Fruit fly (Drosophila melanogaster) whole organism, embryonic: ENCODE results near the gene CG6749.

Experiments used
- Adf1 ChIP-seq: fragments of 200-800 bp; sonication (Bioruptor generic); IDR thresholded peaks from 2 replicates; pipeline ENCODE4 v1.3.6; 2022; ENCODE audit warnings: missing biosample characterization, missing genetic modification characterization
- Atf3 ChIP-seq: fragments of 200-800 bp; sonication (Bioruptor generic); optimal IDR thresholded peaks from 3 replicates; lab custom pipeline; 2016; ENCODE audit warnings: missing biosample characterization, missing genetic modification characterization
- CG10462 ChIP-seq: fragments of 200-800 bp; sonication (Bioruptor generic); optimal IDR thresholded peaks from 2 replicates; lab custom pipeline; 2016; ENCODE audit warnings: missing biosample characterization, missing genetic modification characterization
- CG10543 ChIP-seq: fragments of 200-800 bp; sonication (Bioruptor generic); optimal IDR thresholded peaks from 3 replicates; lab custom pipeline; 2017; ENCODE audit warnings: missing biosample characterization, mild to moderate bottlenecking, missing genetic modification characterization, moderate library complexity
- CG13287 ChIP-seq: fragments of 200-800 bp; sonication (Bioruptor generic); IDR thresholded peaks from 2 replicates; pipeline ENCODE4 v1.3.6; 2022; ENCODE audit warnings: missing biosample characterization, missing genetic modification characterization; ENCODE audit not compliant: partially characterized antibody
- CG13424 ChIP-seq: fragments of 200-800 bp; sonication (Bioruptor generic); optimal IDR thresholded peaks from 2 replicates; lab custom pipeline; 2019; ENCODE audit warnings: missing biosample characterization, mild to moderate bottlenecking, missing genetic modification characterization, moderate library complexity
- CG15601 ChIP-seq: fragments of 200-800 bp; sonication (Bioruptor generic); optimal IDR thresholded peaks from 3 replicates; lab custom pipeline; 2019; ENCODE audit warnings: missing biosample characterization, mild to moderate bottlenecking, missing genetic modification characterization, moderate library complexity
- CG17186 ChIP-seq: fragments of 200-800 bp; sonication (Bioruptor generic); optimal IDR thresholded peaks from 3 replicates; lab custom pipeline; 2017; ENCODE audit warnings: missing biosample characterization, missing genetic modification reagents, missing genetic modification characterization
- CG17385 ChIP-seq: fragments of 200-800 bp; sonication (Bioruptor generic); optimal IDR thresholded peaks from 3 replicates; lab custom pipeline; 2018; ENCODE audit warnings: missing biosample characterization, mild to moderate bottlenecking, missing genetic modification characterization
- CG1832 ChIP-seq: fragments of 200-800 bp; sonication (Bioruptor generic); optimal IDR thresholded peaks from 2 replicates; lab custom pipeline; 2017; ENCODE audit warnings: missing biosample characterization, mild to moderate bottlenecking, missing genetic modification characterization, inconsistent platforms
- CG31388 ChIP-seq: fragments of 200-800 bp; sonication (Bioruptor generic); optimal IDR thresholded peaks from 2 replicates; lab custom pipeline; 2016; ENCODE audit warnings: missing biosample characterization, missing genetic modification characterization
- CG31441 ChIP-seq: fragments of 200-800 bp; sonication (Bioruptor generic); IDR thresholded peaks from 2 replicates; pipeline ENCODE4 v1.3.6; 2022; ENCODE audit warnings: missing biosample characterization, missing genetic modification characterization
- CG3847 ChIP-seq: fragments of 200-800 bp; sonication (Bioruptor generic); IDR thresholded peaks from 2 replicates; pipeline ENCODE4 v1.3.6; 2022; ENCODE audit warnings: missing biosample characterization, missing genetic modification characterization
- CG4404 ChIP-seq: fragments of 200-800 bp; sonication (Bioruptor generic); IDR thresholded peaks from 2 replicates; pipeline ENCODE4 v1.3.6; 2022; ENCODE audit warnings: missing biosample characterization, missing genetic modification characterization
- CG4424 ChIP-seq: fragments of 200-800 bp; sonication (Bioruptor generic); optimal IDR thresholded peaks from 3 replicates; lab custom pipeline; 2016; ENCODE audit warnings: missing biosample characterization, missing genetic modification characterization
- CG4617 ChIP-seq: fragments of 200-800 bp; sonication (Bioruptor generic); optimal IDR thresholded peaks from 3 replicates; lab custom pipeline; 2016; ENCODE audit warnings: missing biosample characterization, missing genetic modification characterization, borderline replicate concordance
- CG6683 ChIP-seq: fragments of 200-800 bp; sonication (Bioruptor generic); optimal IDR thresholded peaks from 2 replicates; lab custom pipeline; 2017; ENCODE audit warnings: missing biosample characterization, mild to moderate bottlenecking, missing genetic modification characterization, missing genetic modification reagents
- CG9876 ChIP-seq: fragments of 200-800 bp; sonication (Bioruptor generic); optimal IDR thresholded peaks from 2 replicates; lab custom pipeline; 2016; ENCODE audit warnings: missing biosample characterization, missing genetic modification characterization
- CG9932 ChIP-seq: fragments of 200-800 bp; sonication (Bioruptor generic); IDR thresholded peaks from 2 replicates; pipeline ENCODE4 v1.3.6; 2022; ENCODE audit warnings: missing biosample characterization, missing genetic modification characterization
- Chrac-16 ChIP-seq: fragments of 200-800 bp; sonication (Bioruptor generic); optimal IDR thresholded peaks from 3 replicates; lab custom pipeline; 2016; ENCODE audit warnings: missing biosample characterization, missing genetic modification characterization
- CrebB ChIP-seq: fragments of 200-800 bp; sonication (Bioruptor generic); optimal IDR thresholded peaks from 3 replicates; lab custom pipeline; 2018; ENCODE audit warnings: missing biosample characterization, mild to moderate bottlenecking, missing genetic modification characterization
- Ets97D ChIP-seq: fragments of 200-800 bp; sonication (Bioruptor generic); optimal IDR thresholded peaks from 3 replicates; lab custom pipeline; 2016; ENCODE audit warnings: missing biosample characterization, missing genetic modification characterization
- Lhr ChIP-seq: fragments of 200-800 bp; sonication (Bioruptor generic); optimal IDR thresholded peaks from 3 replicates; lab custom pipeline; 2017; ENCODE audit warnings: mild to moderate bottlenecking, missing biosample characterization, missing genetic modification reagents, missing genetic modification characterization
- Nf-YA ChIP-seq: fragments of 200-800 bp; sonication (Bioruptor generic); IDR thresholded peaks from 2 replicates; pipeline ENCODE4 v1.3.6; 2022; ENCODE audit warnings: missing biosample characterization, missing genetic modification characterization
- Sin3A ChIP-seq: fragments of >200 bp; optimal IDR thresholded peaks from 2 replicates; lab custom pipeline; 2018
- Spps ChIP-seq: fragments of 200-800 bp; sonication (Bioruptor generic); optimal IDR thresholded peaks from 2 replicates; lab custom pipeline; 2018; ENCODE audit warnings: missing biosample characterization, mild to moderate bottlenecking, missing genetic modification characterization
- TFAM ChIP-seq: fragments of 200-800 bp; sonication (Bioruptor generic); optimal IDR thresholded peaks from 2 replicates; lab custom pipeline; 2017; ENCODE audit warnings: missing biosample characterization, missing genetic modification characterization, inconsistent platforms
- aop ChIP-seq: fragments of 200-800 bp; sonication (Bioruptor generic); IDR thresholded peaks from 2 replicates; pipeline ENCODE4 v1.3.6; 2022; ENCODE audit warnings: missing biosample characterization, missing genetic modification characterization
- bigmax ChIP-seq: fragments of 200-800 bp; sonication (Bioruptor generic); optimal IDR thresholded peaks from 2 replicates; lab custom pipeline; 2018; ENCODE audit warnings: missing biosample characterization, mild to moderate bottlenecking, missing genetic modification characterization
- emc ChIP-seq: fragments of 200-800 bp; sonication (Bioruptor generic); optimal IDR thresholded peaks from 2 replicates; lab custom pipeline; 2016; ENCODE audit warnings: missing biosample characterization, missing genetic modification characterization
- eve ChIP-seq, 2 experiments: fragments of >200 bp; optimal IDR thresholded peaks; 2 replicates each; lab custom pipeline; 2017; ENCODE audit warnings: missing biosample characterization in 2 of 2, missing genetic modification characterization in 2 of 2
- eyg ChIP-seq: fragments of 200-800 bp; sonication (Bioruptor generic); optimal IDR thresholded peaks from 3 replicates; lab custom pipeline; 2016; ENCODE audit warnings: missing biosample characterization, missing genetic modification characterization
- ftz-f1 ChIP-seq: fragments of 200-800 bp; sonication (Bioruptor generic); optimal IDR thresholded peaks from 2 replicates; lab custom pipeline; 2016; ENCODE audit warnings: missing biosample characterization, missing genetic modification characterization
- gem ChIP-seq: fragments of 200-800 bp; sonication (Bioruptor generic); optimal IDR thresholded peaks from 2 replicates; lab custom pipeline; 2019; ENCODE audit warnings: missing biosample characterization, mild to moderate bottlenecking, missing genetic modification characterization, moderate library complexity
- gsb ChIP-seq: fragments of 200-800 bp; sonication (Bioruptor generic); IDR thresholded peaks from 2 replicates; pipeline ENCODE4 v1.3.6; 2022; ENCODE audit warnings: missing biosample characterization, missing genetic modification characterization
- hkb ChIP-seq, 2 experiments: fragments of 200-800 bp in 1 of 2; fragments of >200 bp in 1 of 2; sonication (Bioruptor generic) in 1 of 2; IDR thresholded peaks in 1 of 2; optimal IDR thresholded peaks in 1 of 2; 2 replicates each; pipeline versions ENCODE4 v1.3.6 to Lab custom; 2017 to 2022; ENCODE audit warnings: missing biosample characterization in 1 of 2, missing genetic modification characterization in 1 of 2
- ind ChIP-seq: fragments of 200-800 bp; sonication (Bioruptor generic); optimal IDR thresholded peaks from 3 replicates; lab custom pipeline; 2016; ENCODE audit warnings: missing biosample characterization, missing genetic modification characterization
- lab ChIP-seq: fragments of 200-800 bp; sonication (Bioruptor generic); optimal IDR thresholded peaks from 3 replicates; lab custom pipeline; 2017; ENCODE audit warnings: missing biosample characterization, missing genetic modification characterization, mild to moderate bottlenecking, moderate library complexity, missing genetic modification reagents
- mam ChIP-seq: fragments of 200-800 bp; sonication (Bioruptor generic); optimal IDR thresholded peaks from 3 replicates; lab custom pipeline; 2016; ENCODE audit warnings: missing biosample characterization, missing genetic modification characterization
- nom ChIP-seq: fragments of 200-800 bp; sonication (Bioruptor generic); optimal IDR thresholded peaks from 2 replicates; lab custom pipeline; 2017; ENCODE audit warnings: missing biosample characterization, missing genetic modification characterization, mild to moderate bottlenecking, moderate library complexity, missing genetic modification reagents
- org-1 ChIP-seq: fragments of 200-800 bp; sonication (Bioruptor generic); optimal IDR thresholded peaks from 2 replicates; lab custom pipeline; 2017; ENCODE audit warnings: missing biosample characterization, missing genetic modification characterization
- p53 ChIP-seq: fragments of 200-800 bp; sonication (Bioruptor generic); optimal IDR thresholded peaks from 2 replicates; lab custom pipeline; 2016; ENCODE audit warnings: missing biosample characterization, missing genetic modification characterization
- phol ChIP-seq: fragments of 200-800 bp; sonication (Bioruptor generic); optimal IDR thresholded peaks from 3 replicates; lab custom pipeline; 2018; ENCODE audit warnings: missing biosample characterization, mild to moderate bottlenecking, missing genetic modification characterization, moderate library complexity
- pita ChIP-seq: fragments of 200-800 bp; sonication (Bioruptor generic); optimal IDR thresholded peaks from 2 replicates; lab custom pipeline; 2017; ENCODE audit warnings: missing biosample characterization, mild to moderate bottlenecking, missing genetic modification characterization
- rib ChIP-seq: fragments of 200-800 bp; sonication (Bioruptor generic); IDR thresholded peaks from 2 replicates; pipeline ENCODE4 v1.3.6; 2022; ENCODE audit warnings: missing biosample characterization, missing genetic modification characterization
- sens-2 ChIP-seq: fragments of 200-800 bp; sonication (Bioruptor generic); IDR thresholded peaks from 2 replicates; pipeline ENCODE4 v1.3.6; 2022; ENCODE audit warnings: missing biosample characterization, missing genetic modification characterization
- shn ChIP-seq: fragments of 200-800 bp; sonication (Bioruptor generic); optimal IDR thresholded peaks from 3 replicates; lab custom pipeline; 2016; ENCODE audit warnings: missing biosample characterization, missing genetic modification characterization
- sim ChIP-seq: fragments of 200-800 bp; sonication (Bioruptor generic); IDR thresholded peaks from 2 replicates; pipeline ENCODE4 v1.3.6; 2022; ENCODE audit warnings: missing biosample characterization, missing genetic modification characterization
- sob ChIP-seq: fragments of 200-800 bp; sonication (Bioruptor generic); IDR thresholded peaks from 2 replicates; pipeline ENCODE4 v1.3.6; 2022; ENCODE audit warnings: missing biosample characterization, missing genetic modification characterization
- tup ChIP-seq: fragments of 200-800 bp; sonication (Bioruptor generic); optimal IDR thresholded peaks from 2 replicates; lab custom pipeline; 2016; ENCODE audit warnings: missing biosample characterization, mild to moderate bottlenecking, missing genetic modification characterization, moderate library complexity

The CG6749 gene

DNA sequence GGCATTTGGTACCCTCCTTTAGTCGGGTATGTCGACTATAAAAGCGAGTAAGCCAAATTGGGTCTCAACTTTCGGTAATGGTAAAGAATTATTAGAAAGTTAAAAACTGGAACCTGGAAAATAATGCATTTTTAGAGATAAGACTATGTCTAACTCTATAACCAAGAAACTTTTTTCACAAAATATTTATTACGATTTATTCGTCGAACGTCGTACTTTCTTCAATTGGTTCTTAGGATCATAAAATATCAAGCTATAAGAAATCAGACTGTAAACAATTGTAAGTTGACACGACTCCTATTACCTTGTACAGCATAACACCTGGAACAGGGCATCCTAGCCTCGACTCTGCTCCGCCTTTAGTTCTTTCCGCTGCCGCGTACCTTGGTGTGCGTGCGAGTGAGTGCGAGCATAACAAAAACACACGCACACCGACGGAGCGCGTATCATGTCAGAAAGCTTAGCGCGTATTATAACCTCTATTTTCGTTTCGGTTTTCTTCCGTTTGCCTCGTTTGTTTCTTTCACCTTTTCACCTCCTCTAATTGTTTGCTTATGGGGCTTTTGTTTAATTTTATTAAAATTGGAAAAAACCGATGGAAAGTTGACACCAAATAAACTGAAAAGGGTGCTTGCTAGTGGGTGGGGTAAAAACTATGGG, 40.6 kb downstream of the CG6749 start (continued):
- TF ChIP-seq mam (GFP tag; lab: Kevin White, UChicago) (peak; percentile 96), CG4617 (GFP tag; lab: Kevin White, UChicago) (peak; percentile 77), CG4404 (peak; percentile 81), CG6683 (GFP tag; lab: Kevin White, UChicago) (peak; percentile 91), CG9876 (peak; percentile 95), CG31388 (GFP tag; lab: Kevin White, UChicago) (peak; percentile 87), Ets97D (peak; percentile 80), CG31441 (peak; percentile 90), CG1832 (GFP tag; lab: Kevin White, UChicago) (peak; percentile 48), CG3847 (GFP tag; lab: Robert Waterston, UW) (peak; percentile 92), CG17385 (GFP tag; lab: Kevin White, UChicago) (peak; percentile 93), CG10543 (peak; percentile 98), lab (peak; percentile 97), shn (GFP tag; lab: Kevin White, UChicago) (peak; percentile 97), eve (GFP tag; optimal IDR thresholded peaks at IDR 0.05; lab: Kevin White, UChicago) (peak in 1 of 2 experiments; percentile 99), org-1 (peak; percentile 97), sim (GFP tag; lab: Robert Waterston, UW) (peak; percentile 51; the same call in 1 of the 2 replicates), nom (peak; percentile 72), TFAM (GFP tag; lab: Kevin White, UChicago) (peak; percentile 85), CG13424 (tag; lab: Kevin White, UChicago) (peak; percentile 97), hkb (optimal IDR thresholded peaks at IDR 0.05; lab: Kevin White, UChicago) (no peak), hkb (GFP tag; IDR thresholded peaks at IDR 0.05; lab: Robert Waterston, UW) (peak; percentile 92), eyg (peak; percentile 95), aop (GFP tag; lab: Robert Waterston, UW) (peak; percentile 70; the same call in 1 of the 2 replicates), CG10462 (GFP tag; lab: Kevin White, UChicago) (peak; percentile 93), sob (peak; percentile 92), gsb (peak; percentile 70), Sin3A (lab: Kevin White, UChicago) (no peak), ftz-f1 (GFP tag; lab: Kevin White, UChicago) (peak; percentile 24), CrebB (tag; lab: Kevin White, UChicago) (peak; percentile 71), rib (GFP tag; lab: Robert Waterston, UW) (peak; percentile 77), CG13287 (no peak), Nf-YA (GFP tag; lab: Robert Waterston, UW) (peak; percentile 71), gem (tag; lab: Kevin White, UChicago) (peak; percentile 98), ind (GFP tag; lab: Kevin White, UChicago) (peak; percentile 96), CG17186 (GFP tag; lab: Kevin White, UChicago) (peak; percentile 74), CG15601 (tag; lab: Kevin White, UChicago) (peak; percentile 93), Spps (tag; lab: Kevin White, UChicago) (peak; percentile 86), Chrac-16 (GFP tag; lab: Kevin White, UChicago) (peak; percentile 95), CG4424 (GFP tag; lab: Kevin White, UChicago) (peak; percentile 97), bigmax (GFP tag; lab: Kevin White, UChicago) (peak; percentile 89), phol (tag; lab: Kevin White, UChicago) (peak; percentile 97), p53 (peak; percentile 87), Lhr (GFP tag; lab: Kevin White, UChicago) (peak; percentile 84), tup (peak; percentile 92), sens-2 (GFP tag; lab: Robert Waterston, UW) (peak; percentile 59; the same call in 1 of the 2 replicates), pita (GFP tag; lab: Kevin White, UChicago) (no peak), Adf1 (GFP tag; lab: Robert Waterston, UW) (no peak), Atf3 (GFP tag; lab: Kevin White, UChicago) (peak; percentile 96), emc (GFP tag; lab: Kevin White, UChicago) (peak; percentile 91), CG9932 (peak; percentile 89)
